Worm (Caenorhabditis elegans) whole organism, young adult: ENCODE results near the gene Y44F5A.1.

Experiments used
- B0019.2 ChIP-seq: fragments of 200-800 bp; sonication (Bioruptor generic); conservative IDR thresholded peaks from 2 replicates; pipeline ENCODE4 v1.3.6; 2022; ENCODE audit warnings: missing genetic modification reagents, missing genetic modification characterization, missing compliant biosample characterization
- B0336.3 ChIP-seq: fragments of 200-800 bp; sonication (Bioruptor generic); IDR thresholded peaks from 2 replicates; pipeline ENCODE4 v1.3.6; 2022; ENCODE audit warnings: missing genetic modification characterization, missing compliant biosample characterization
- C06A6.2 ChIP-seq: fragments of 200-800 bp; sonication (Bioruptor generic); conservative IDR thresholded peaks from 2 replicates; pipeline ENCODE4 v1.3.6; 2022; ENCODE audit warnings: missing genetic modification characterization, missing compliant biosample characterization
- C17E4.6 ChIP-seq: fragments of 200-800 bp; sonication (Bioruptor generic); IDR thresholded peaks from 2 replicates; pipeline ENCODE4 v1.3.6; 2022; ENCODE audit warnings: missing genetic modification reagents, missing genetic modification characterization, missing compliant biosample characterization
- F10E7.11 ChIP-seq: sonication (generic microtip); optimal IDR thresholded peaks from 2 replicates; lab custom pipeline; 2017; ENCODE audit warnings: mild to moderate bottlenecking, missing genetic modification characterization, moderate library complexity, missing compliant biosample characterization
- F33H1.4 ChIP-seq: fragments of 200-800 bp; sonication (Bioruptor generic); IDR thresholded peaks from 2 replicates; pipeline ENCODE4 v1.3.6; 2022; ENCODE audit warnings: missing genetic modification reagents, missing genetic modification characterization, missing compliant biosample characterization
- F52B5.7 ChIP-seq: sonication (generic microtip); optimal IDR thresholded peaks from 2 replicates; lab custom pipeline; 2016; ENCODE audit warnings: mild to moderate bottlenecking, missing genetic modification characterization, missing compliant biosample characterization
- F57A8.1 ChIP-seq: fragments of 200-800 bp; sonication (Bioruptor generic); optimal IDR thresholded peaks from 2 replicates; lab custom pipeline; 2018; ENCODE audit warnings: mild to moderate bottlenecking, missing genetic modification characterization, moderate library complexity, missing compliant biosample characterization
- F57C9.4 ChIP-seq: sonication (generic microtip); optimal IDR thresholded peaks from 2 replicates; lab custom pipeline; 2017; ENCODE audit warnings: mild to moderate bottlenecking, missing genetic modification characterization, missing compliant biosample characterization
- Y53G8AR.9 ChIP-seq: fragments of 200-800 bp; sonication (Bioruptor generic); conservative IDR thresholded peaks from 2 replicates; pipeline ENCODE4 v1.3.6; 2022; ENCODE audit warnings: missing genetic modification reagents, missing genetic modification characterization, missing compliant biosample characterization
- Y67H2A.10 ChIP-seq: fragments of 200-800 bp; sonication (Bioruptor generic); conservative IDR thresholded peaks from 2 replicates; pipeline ENCODE4 v1.3.6; 2022; ENCODE audit warnings: missing genetic modification reagents, missing genetic modification characterization, missing compliant biosample characterization
- Y79H2A.3 ChIP-seq: fragments of 200-800 bp; sonication (Bioruptor generic); conservative IDR thresholded peaks from 2 replicates; pipeline ENCODE4 v1.3.6; 2022; ENCODE audit warnings: missing genetic modification reagents, missing genetic modification characterization, missing compliant biosample characterization
- Y95B8A.8 ChIP-seq: fragments of 200-800 bp; sonication (Bioruptor generic); IDR thresholded peaks from 2 replicates; pipeline ENCODE4 v1.3.6; 2022; ENCODE audit warnings: missing genetic modification reagents, missing genetic modification characterization, missing compliant biosample characterization
- ama-1 ChIP-seq, 3 experiments: fragments of 150-350 bp in 1 of 3; sonication (generic microtip) in 2 of 3; optimal IDR thresholded peaks; 2 replicates each; lab custom pipeline; 2014 to 2018; ENCODE audit warnings: missing biosample characterization in 2 of 3, missing genetic modification characterization in 2 of 3, missing genetic modification reagents in 2 of 3
- aptf-3 ChIP-seq: fragments of 200-800 bp; sonication (Bioruptor generic); IDR thresholded peaks from 2 replicates; pipeline ENCODE4 v1.3.6; 2022; ENCODE audit warnings: missing genetic modification characterization, missing compliant biosample characterization
- attf-3 ChIP-seq: fragments of 200-800 bp; sonication (Bioruptor generic); conservative IDR thresholded peaks from 2 replicates; pipeline ENCODE4 v1.3.6; 2022; ENCODE audit warnings: missing genetic modification reagents, missing genetic modification characterization, missing compliant biosample characterization
- attf-5 ChIP-seq: fragments of 200-800 bp; sonication (Bioruptor generic); optimal IDR thresholded peaks from 2 replicates; lab custom pipeline; 2018; ENCODE audit warnings: mild to moderate bottlenecking, missing genetic modification characterization, missing compliant biosample characterization
- ccch-3 ChIP-seq: fragments of 200-800 bp; sonication (Bioruptor generic); optimal IDR thresholded peaks from 2 replicates; lab custom pipeline; 2018; ENCODE audit warnings: mild to moderate bottlenecking, missing genetic modification characterization, missing compliant biosample characterization
- cebp-2 ChIP-seq: fragments of 200-800 bp; sonication (Bioruptor generic); IDR thresholded peaks from 2 replicates; pipeline ENCODE4 v1.3.6; 2022; ENCODE audit warnings: missing genetic modification characterization, missing compliant biosample characterization
- ceh-100 ChIP-seq: fragments of 200-800 bp; sonication (Bioruptor generic); IDR thresholded peaks from 2 replicates; pipeline ENCODE4 v1.3.6; 2022; ENCODE audit warnings: missing genetic modification reagents, missing genetic modification characterization, missing compliant biosample characterization
- ceh-79 ChIP-seq: sonication (generic microtip); optimal IDR thresholded peaks from 2 replicates; lab custom pipeline; 2017; ENCODE audit warnings: mild to moderate bottlenecking, missing genetic modification characterization, missing compliant biosample characterization
- chd-7 ChIP-seq: sonication (generic microtip); optimal IDR thresholded peaks from 2 replicates; lab custom pipeline; 2016; ENCODE audit warnings: mild to moderate bottlenecking, missing genetic modification characterization, moderate library complexity, missing compliant biosample characterization
- dpff-1 ChIP-seq: sonication (generic microtip); optimal IDR thresholded peaks from 2 replicates; lab custom pipeline; 2017; ENCODE audit warnings: mild to moderate bottlenecking, missing genetic modification characterization, missing compliant biosample characterization
- egl-18 ChIP-seq: fragments of 200-800 bp; sonication (Bioruptor generic); IDR thresholded peaks from 2 replicates; pipeline ENCODE4 v1.3.6; 2022; ENCODE audit warnings: missing genetic modification reagents, missing genetic modification characterization, missing compliant biosample characterization
- ekl-4 ChIP-seq: fragments of 200-800 bp; sonication (Bioruptor generic); IDR thresholded peaks from 2 replicates; pipeline ENCODE4 v1.3.6; 2022; ENCODE audit warnings: missing genetic modification reagents, missing genetic modification characterization, missing compliant biosample characterization
- him-1 ChIP-seq: sonication (generic microtip); optimal IDR thresholded peaks from 2 replicates; lab custom pipeline; 2016; ENCODE audit warnings: missing genotype, missing genetic modification reagents, missing genetic modification characterization, missing compliant biosample characterization
- hsf-1 ChIP-seq: fragments of 200-800 bp; sonication (Bioruptor generic); IDR thresholded peaks from 2 replicates; pipeline ENCODE4 v1.3.6; 2022; ENCODE audit warnings: missing genetic modification reagents, missing genetic modification characterization, missing compliant biosample characterization
- let-526 ChIP-seq: fragments of 200-800 bp; sonication (Bioruptor generic); IDR thresholded peaks from 2 replicates; pipeline ENCODE4 v1.3.6; 2022; ENCODE audit warnings: missing genetic modification reagents, missing genetic modification characterization, missing compliant biosample characterization
- lin-35 ChIP-seq, 3 experiments: fragments of 150-350 bp in 2 of 3; sonication (generic microtip) in 1 of 3; optimal IDR thresholded peaks; 2 replicates each; lab custom pipeline; 2014 to 2018; ENCODE audit warnings: missing biosample characterization in 3 of 3, missing genetic modification characterization in 3 of 3, missing genetic modification reagents in 3 of 3
- lin-40 ChIP-seq: sonication (generic microtip); optimal IDR thresholded peaks from 2 replicates; lab custom pipeline; 2016; ENCODE audit warnings: missing genetic modification characterization, mild to moderate bottlenecking, missing compliant biosample characterization, missing genotype, missing genetic modification reagents
- lin-54 ChIP-seq: fragments of 200-800 bp; sonication (Bioruptor generic); optimal IDR thresholded peaks from 2 replicates; lab custom pipeline; 2018; ENCODE audit warnings: mild to moderate bottlenecking, missing genetic modification characterization, missing compliant biosample characterization
- lsl-1 ChIP-seq: fragments of 200-800 bp; sonication (Bioruptor generic); optimal IDR thresholded peaks from 2 replicates; lab custom pipeline; 2018; ENCODE audit warnings: mild to moderate bottlenecking, missing genetic modification characterization, moderate library complexity, missing compliant biosample characterization
- lsy-27 ChIP-seq: sonication (generic microtip); optimal IDR thresholded peaks from 2 replicates; lab custom pipeline; 2017; ENCODE audit warnings: missing genetic modification characterization, mild to moderate bottlenecking, missing compliant biosample characterization, antibody characterized with exemption, missing genotype, borderline replicate concordance; ENCODE audit not compliant: insufficient read depth
- madf-10 ChIP-seq: sonication (generic microtip); optimal IDR thresholded peaks from 2 replicates; lab custom pipeline; 2016; ENCODE audit warnings: mild to moderate bottlenecking, missing genetic modification characterization, missing compliant biosample characterization
- mel-28 ChIP-seq: sonication (generic microtip); optimal IDR thresholded peaks from 2 replicates; lab custom pipeline; 2016; ENCODE audit warnings: borderline replicate concordance, mild to moderate bottlenecking, missing genetic modification characterization, missing compliant biosample characterization
- nfya-2 ChIP-seq: fragments of 200-800 bp; sonication (Bioruptor generic); IDR thresholded peaks from 2 replicates; pipeline ENCODE4 v1.3.6; 2022; ENCODE audit warnings: missing genetic modification reagents, missing genetic modification characterization, missing compliant biosample characterization
- nfyb-1 ChIP-seq: fragments of 200-800 bp; sonication (Bioruptor generic); IDR thresholded peaks from 2 replicates; pipeline ENCODE4 v1.3.6; 2022; ENCODE audit warnings: missing genetic modification reagents, missing genetic modification characterization, missing compliant biosample characterization
- nhr-120 ChIP-seq: fragments of 200-800 bp; sonication (Bioruptor generic); IDR thresholded peaks from 2 replicates; pipeline ENCODE4 v1.3.6; 2022; ENCODE audit warnings: missing genetic modification characterization, missing compliant biosample characterization
- nhr-90 ChIP-seq: sonication (generic microtip); optimal IDR thresholded peaks from 2 replicates; lab custom pipeline; 2016; ENCODE audit warnings: missing genotype, mild to moderate bottlenecking, missing genetic modification characterization, missing compliant biosample characterization
- rcor-1 ChIP-seq: fragments of 200-800 bp; sonication (Bioruptor generic); IDR thresholded peaks from 2 replicates; pipeline ENCODE4 v1.3.6; 2022; ENCODE audit warnings: missing genetic modification reagents, missing genetic modification characterization, missing compliant biosample characterization
- sea-2 ChIP-seq: fragments of 200-800 bp; sonication (Bioruptor generic); IDR thresholded peaks from 2 replicates; pipeline ENCODE4 v1.3.6; 2022; ENCODE audit warnings: missing genetic modification characterization, missing compliant biosample characterization
- tbp1 ChIP-seq: fragments of 200-800 bp; sonication (Bioruptor generic); optimal IDR thresholded peaks from 2 replicates; lab custom pipeline; 2018; ENCODE audit warnings: mild to moderate bottlenecking, missing genetic modification characterization, missing compliant biosample characterization
- tbx-9 ChIP-seq: sonication (generic microtip); optimal IDR thresholded peaks from 2 replicates; lab custom pipeline; 2016; ENCODE audit warnings: borderline replicate concordance, missing genetic modification characterization, inconsistent platforms, missing compliant biosample characterization
- tlf-1 ChIP-seq: fragments of 200-800 bp; sonication (Bioruptor generic); optimal IDR thresholded peaks from 2 replicates; lab custom pipeline; 2018; ENCODE audit warnings: mild to moderate bottlenecking, missing genetic modification characterization, missing compliant biosample characterization
- unc-62 ChIP-seq: fragments of 150-350 bp; optimal IDR thresholded peaks from 2 replicates; lab custom pipeline; 2014; ENCODE audit warnings: missing biosample characterization, missing genetic modification reagents, missing genetic modification characterization
- zim-3 ChIP-seq: sonication (generic microtip); optimal IDR thresholded peaks from 2 replicates; lab custom pipeline; 2017; ENCODE audit warnings: mild to moderate bottlenecking, missing genetic modification characterization, moderate library complexity, missing compliant biosample characterization
- ztf-22 ChIP-seq: fragments of 200-800 bp; sonication (Bioruptor generic); optimal IDR thresholded peaks from 2 replicates; lab custom pipeline; 2018; ENCODE audit warnings: mild to moderate bottlenecking, missing genetic modification characterization, moderate library complexity, missing compliant biosample characterization
- ztf-26 ChIP-seq: sonication (generic microtip); optimal IDR thresholded peaks from 2 replicates; lab custom pipeline; 2017; ENCODE audit warnings: missing genetic modification characterization, missing compliant biosample characterization

Y44F5A.1 gene

DNA sequence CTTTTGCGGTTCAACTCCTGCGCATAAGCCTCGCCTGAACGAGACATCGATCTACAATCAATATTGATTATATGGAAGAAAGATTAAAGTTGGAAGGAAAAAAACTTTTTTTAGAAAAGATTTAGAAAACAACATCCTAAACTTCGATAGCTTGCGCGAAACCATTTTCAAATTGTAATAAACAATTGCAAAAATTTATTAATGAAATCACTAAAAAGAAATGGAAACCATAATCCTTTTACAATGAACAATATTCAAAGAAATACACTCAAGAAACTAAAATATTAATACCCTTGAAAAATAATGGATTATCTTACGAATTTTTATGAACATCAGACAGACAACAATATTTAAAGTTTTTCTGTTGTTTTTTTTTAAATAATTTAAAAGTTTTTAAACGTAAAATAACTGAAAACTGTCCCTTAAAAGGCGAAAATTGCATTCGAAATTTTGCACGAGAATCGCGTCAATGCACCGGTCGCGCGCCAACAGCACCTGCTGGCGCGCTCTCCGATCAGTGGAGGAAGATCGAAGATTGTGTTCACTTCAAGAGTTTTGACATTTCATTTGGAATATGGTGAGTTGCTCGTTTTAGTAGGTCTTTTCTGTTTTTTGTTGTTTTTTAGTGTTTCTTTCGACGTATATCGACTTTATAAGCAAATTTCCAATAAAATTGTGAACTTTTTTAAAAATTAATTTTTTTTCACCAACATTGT, 21.9 kb upstream of the Y44F5A.1 start, which contains the start of the genes sftb-1 and R10E4.1 (continued):
- TF ChIP-seq lin-54 (GFP tag; lab: Kevin White, UChicago) (peak; percentile 59), C17E4.6 (GFP tag; lab: Robert Waterston, UW) (no peak), chd-7 (tag; lab: Kevin White, UChicago) (no peak), Y67H2A.10 (GFP tag; lab: Robert Waterston, UW) (no peak), sea-2 (GFP tag; lab: Robert Waterston, UW) (no peak), lsl-1 (GFP tag; lab: Kevin White, UChicago) (peak; percentile 31), hsf-1 (GFP tag; lab: Robert Waterston, UW) (no peak), ama-1 (optimal IDR thresholded peaks at IDR 0.05; lab: Kevin White, UChicago) (no peak), ama-1 (GFP tag; optimal IDR thresholded peaks at IDR 0.05; lab: Kevin White, UChicago) (no peak), Y79H2A.3 (GFP tag; lab: Robert Waterston, UW) (no peak), mel-28 (no peak), ztf-26 (tag; lab: Kevin White, UChicago) (no peak), egl-18 (GFP tag; lab: Robert Waterston, UW) (no peak), aptf-3 (GFP tag; lab: Robert Waterston, UW) (no peak), ceh-79 (no peak), Y95B8A.8 (GFP tag; lab: Robert Waterston, UW) (no peak), F33H1.4 (GFP tag; lab: Robert Waterston, UW) (peak; percentile 38), Y53G8AR.9 (no peak), him-1 (tag; lab: Kevin White, UChicago) (no peak), ceh-100 (GFP tag; lab: Robert Waterston, UW) (no peak), let-526 (no peak), lin-40 (tag; lab: Kevin White, UChicago) (peak; percentile 64), F57C9.4 (tag; lab: Kevin White, UChicago) (no peak), nfyb-1 (GFP tag; lab: Robert Waterston, UW) (0 out of 2 replicates have a peak, but pooled peaks have one; percentile 21), dpff-1 (tag; lab: Kevin White, UChicago) (no peak), ccch-3 (GFP tag; lab: Kevin White, UChicago) (no peak), zim-3 (no peak), cebp-2 (GFP tag; lab: Robert Waterston, UW) (no peak), nfya-2 (GFP tag; lab: Robert Waterston, UW) (no peak), ztf-22 (GFP tag; lab: Kevin White, UChicago) (no peak), rcor-1 (GFP tag; lab: Robert Waterston, UW) (peak; percentile 40; the same call in 1 of the 2 replicates), B0336.3 (GFP tag; lab: Robert Waterston, UW) (peak; percentile 41; the same call in 1 of the 2 replicates), B0019.2 (GFP tag; lab: Robert Waterston, UW) (no peak), lsy-27 (tag; lab: Kevin White, UChicago) (peak; percentile 5), tbx-9 (tag; lab: Kevin White, UChicago) (no peak), nhr-120 (no peak), unc-62 (GFP tag; lab: Kevin White, UChicago) (no peak), F10E7.11 (tag; lab: Kevin White, UChicago) (no peak), madf-10 (tag; lab: Kevin White, UChicago) (no peak), attf-5 (peak; percentile 36), attf-3 (GFP tag; lab: Robert Waterston, UW) (no peak), F57A8.1 (no peak), nhr-90 (tag; lab: Kevin White, UChicago) (no peak), F52B5.7 (no peak), tlf-1 (GFP tag; lab: Kevin White, UChicago) (no peak), ekl-4 (GFP tag; lab: Robert Waterston, UW) (no peak), lin-35 (GFP tag; optimal IDR thresholded peaks at IDR 0.05; lab: Kevin White, UChicago) (peak in 1 of 3 experiments; percentile 66), C06A6.2 (GFP tag; lab: Robert Waterston, UW) (0 out of 2 replicates have a peak, but pooled peaks have one; percentile 29), tbp1 (GFP tag; lab: Kevin White, UChicago) (peak; percentile 39)
